Worm (Caenorhabditis elegans) whole organism, young adult: ENCODE data around the gene abt-4.

ENCODE experiments used
- F37B4.10 ChIP-seq: fragments of 200-800 bp; sonication (Bioruptor generic); IDR thresholded peaks from 2 replicates; pipeline ENCODE4 v1.3.6; 2022; ENCODE audit warnings: missing genetic modification characterization, missing compliant biosample characterization
- F55B11.4 ChIP-seq: sonication (generic microtip); optimal IDR thresholded peaks from 2 replicates; lab custom pipeline; 2016; ENCODE audit warnings: missing compliant biosample characterization, missing genetic modification characterization, borderline replicate concordance; ENCODE audit not compliant: insufficient read depth
- K11D2.4 ChIP-seq: fragments of 200-800 bp; sonication (Bioruptor generic); IDR thresholded peaks from 2 replicates; pipeline ENCODE4 v1.3.6; 2022; ENCODE audit warnings: missing genetic modification reagents, missing genetic modification characterization, missing compliant biosample characterization
- Y53F4B.3 ChIP-seq: fragments of 200-800 bp; sonication (Bioruptor generic); IDR thresholded peaks from 2 replicates; pipeline ENCODE4 v1.3.6; 2022; ENCODE audit warnings: missing genetic modification reagents, missing genetic modification characterization, missing compliant biosample characterization
- Y53G8AR.9 ChIP-seq: fragments of 200-800 bp; sonication (Bioruptor generic); conservative IDR thresholded peaks from 2 replicates; pipeline ENCODE4 v1.3.6; 2022; ENCODE audit warnings: missing genetic modification reagents, missing genetic modification characterization, missing compliant biosample characterization
- aptf-3 ChIP-seq: fragments of 200-800 bp; sonication (Bioruptor generic); IDR thresholded peaks from 2 replicates; pipeline ENCODE4 v1.3.6; 2022; ENCODE audit warnings: missing genetic modification characterization, missing compliant biosample characterization
- athp-1 ChIP-seq: sonication (generic microtip); optimal IDR thresholded peaks from 2 replicates; lab custom pipeline; 2017; ENCODE audit warnings: mild to moderate bottlenecking, missing genetic modification characterization, missing compliant biosample characterization
- bed-2 ChIP-seq: fragments of 200-800 bp; sonication (Bioruptor generic); IDR thresholded peaks from 2 replicates; pipeline ENCODE4 v1.3.6; 2022; ENCODE audit warnings: missing genetic modification reagents, missing genetic modification characterization, missing compliant biosample characterization
- egl-44 ChIP-seq: fragments of 200-800 bp; sonication (Bioruptor generic); IDR thresholded peaks from 2 replicates; pipeline ENCODE4 v1.3.6; 2022; ENCODE audit warnings: missing genetic modification reagents, missing genetic modification characterization, missing compliant biosample characterization
- egrh-3 ChIP-seq: fragments of 200-800 bp; sonication (Bioruptor generic); IDR thresholded peaks from 2 replicates; pipeline ENCODE4 v1.3.6; 2022; ENCODE audit warnings: missing genetic modification reagents, missing genetic modification characterization, missing compliant biosample characterization
- ekl-4 ChIP-seq: fragments of 200-800 bp; sonication (Bioruptor generic); IDR thresholded peaks from 2 replicates; pipeline ENCODE4 v1.3.6; 2022; ENCODE audit warnings: missing genetic modification reagents, missing genetic modification characterization, missing compliant biosample characterization
- ets-4 ChIP-seq: fragments of 200-800 bp; sonication (Bioruptor generic); optimal IDR thresholded peaks from 2 replicates; lab custom pipeline; 2018; ENCODE audit warnings: mild to moderate bottlenecking, missing genetic modification characterization, missing compliant biosample characterization
- hlh-26 ChIP-seq: fragments of 200-800 bp; sonication (Bioruptor generic); conservative IDR thresholded peaks from 2 replicates; pipeline ENCODE4 v1.3.6; 2022; ENCODE audit warnings: missing genetic modification reagents, missing genetic modification characterization, missing compliant biosample characterization
- hmg-1.2 ChIP-seq: fragments of 200-800 bp; sonication (Bioruptor generic); IDR thresholded peaks from 2 replicates; pipeline ENCODE4 v1.3.6; 2022; ENCODE audit warnings: missing genetic modification reagents, missing genetic modification characterization, missing compliant biosample characterization
- hmg-20 ChIP-seq: fragments of 200-800 bp; sonication (Bioruptor generic); IDR thresholded peaks from 2 replicates; pipeline ENCODE4 v1.3.6; 2022; ENCODE audit warnings: missing genetic modification reagents, missing genetic modification characterization, missing compliant biosample characterization
- let-526 ChIP-seq: fragments of 200-800 bp; sonication (Bioruptor generic); IDR thresholded peaks from 2 replicates; pipeline ENCODE4 v1.3.6; 2022; ENCODE audit warnings: missing genetic modification reagents, missing genetic modification characterization, missing compliant biosample characterization
- lin-26 ChIP-seq: fragments of 200-800 bp; sonication (Bioruptor generic); IDR thresholded peaks from 2 replicates; pipeline ENCODE4 v1.3.6; 2022; ENCODE audit warnings: missing genetic modification reagents, missing genetic modification characterization, missing compliant biosample characterization
- lin-54 ChIP-seq: fragments of 200-800 bp; sonication (Bioruptor generic); optimal IDR thresholded peaks from 2 replicates; lab custom pipeline; 2018; ENCODE audit warnings: mild to moderate bottlenecking, missing genetic modification characterization, missing compliant biosample characterization
- lir-1 ChIP-seq: fragments of 200-800 bp; sonication (Bioruptor generic); conservative IDR thresholded peaks from 2 replicates; pipeline ENCODE4 v1.3.6; 2022; ENCODE audit warnings: missing genetic modification reagents, missing genetic modification characterization, missing compliant biosample characterization
- madf-8 ChIP-seq: fragments of 200-800 bp; sonication (Bioruptor generic); conservative IDR thresholded peaks from 2 replicates; pipeline ENCODE4 v1.3.6; 2022; ENCODE audit warnings: missing genetic modification reagents, missing genetic modification characterization, missing compliant biosample characterization
- nfya-1 ChIP-seq: sonication (generic microtip); optimal IDR thresholded peaks from 2 replicates; lab custom pipeline; 2017; ENCODE audit warnings: antibody characterized with exemption, missing compliant biosample characterization, missing genetic modification characterization, borderline replicate concordance; ENCODE audit not compliant: insufficient read depth
- nhr-120 ChIP-seq: fragments of 200-800 bp; sonication (Bioruptor generic); IDR thresholded peaks from 2 replicates; pipeline ENCODE4 v1.3.6; 2022; ENCODE audit warnings: missing genetic modification characterization, missing compliant biosample characterization
- nhr-80 ChIP-seq: sonication (generic microtip); optimal IDR thresholded peaks from 2 replicates; lab custom pipeline; 2016; ENCODE audit warnings: missing genetic modification characterization, missing compliant biosample characterization
- pbrm-1 ChIP-seq: fragments of 200-800 bp; sonication (Bioruptor generic); IDR thresholded peaks from 2 replicates; pipeline ENCODE4 v1.3.6; 2022; ENCODE audit warnings: missing genetic modification reagents, missing genetic modification characterization, missing compliant biosample characterization
- pha-4 ChIP-seq: fragments of 150-350 bp; sonication (generic microtip); optimal IDR thresholded peaks from 2 replicates; lab custom pipeline; 2014; ENCODE audit warnings: missing biosample characterization, missing genetic modification reagents, missing genetic modification characterization
- rec-8 ChIP-seq, 2 experiments: sonication (generic microtip); optimal IDR thresholded peaks; 2 replicates each; lab custom pipeline; 2016; ENCODE audit warnings: mild to moderate bottlenecking in 2 of 2, missing genetic modification characterization in 2 of 2, missing genetic modification reagents in 2 of 2, missing genotype in 2 of 2, missing biosample characterization in 1 of 2, missing compliant biosample characterization in 1 of 2, moderate library complexity in 1 of 2
- snpc-4 ChIP-seq, 5 experiments: fragments of 150-350 bp in 1 of 5; sonication (generic microtip) in 4 of 5; optimal IDR thresholded peaks; 2 replicates each; lab custom pipeline; 2014 to 2018; ENCODE audit warnings: missing genetic modification characterization in 5 of 5, missing biosample characterization in 3 of 5, antibody characterized with exemption in 2 of 5, mild to moderate bottlenecking in 2 of 5, missing compliant biosample characterization in 2 of 5, missing genotype in 2 of 5, moderate library complexity in 2 of 5, missing genetic modification reagents in 1 of 5
- sptf-2 ChIP-seq: fragments of 200-800 bp; sonication (Bioruptor generic); optimal IDR thresholded peaks from 2 replicates; lab custom pipeline; 2018; ENCODE audit warnings: mild to moderate bottlenecking, missing genetic modification characterization, missing compliant biosample characterization
- tbp1 ChIP-seq: fragments of 200-800 bp; sonication (Bioruptor generic); optimal IDR thresholded peaks from 2 replicates; lab custom pipeline; 2018; ENCODE audit warnings: mild to moderate bottlenecking, missing genetic modification characterization, missing compliant biosample characterization
- xnd-1 ChIP-seq: sonication (generic microtip); optimal IDR thresholded peaks from 2 replicates; lab custom pipeline; 2016; ENCODE audit warnings: missing genotype, missing genetic modification reagents, missing genetic modification characterization, missing compliant biosample characterization
- zfh-2 ChIP-seq: fragments of 200-800 bp; sonication (Bioruptor generic); conservative IDR thresholded peaks from 2 replicates; pipeline ENCODE4 v1.3.6; 2022; ENCODE audit warnings: missing genetic modification reagents, missing genetic modification characterization, missing compliant biosample characterization
- ztf-25 ChIP-seq: fragments of 200-800 bp; sonication (Bioruptor generic); IDR thresholded peaks from 2 replicates; pipeline ENCODE4 v1.3.6; 2022; ENCODE audit warnings: missing genetic modification reagents, missing genetic modification characterization, missing compliant biosample characterization
- ztf-28 ChIP-seq: fragments of 200-800 bp; sonication (Bioruptor generic); IDR thresholded peaks from 2 replicates; pipeline ENCODE4 v1.3.6; 2022; ENCODE audit warnings: missing genetic modification reagents, missing genetic modification characterization, missing compliant biosample characterization

The abt-4 gene

ce11 chrV:359466-359865, 28.9 kb upstream of the abt-4 start, which contains the start of gene T22H9.1:
T22H9.1 (plus strand) TSS chrV:359766.
- TF ChIP-seq Y53F4B.3 (no peak), ztf-28 (GFP tag; lab: Robert Waterston, UW) (no peak), athp-1 (tag; lab: Kevin White, UChicago) (no peak)
- TF ChIP-seq, all 124 proteins: peak for 0

- TF ChIP-seq aptf-3 (GFP tag; lab: Robert Waterston, UW), result no peak
- TF ChIP-seq nfya-1 (tag; lab: Kevin White, UChicago), result no peak
- no peak for TF ChIP-seq ztf-25 (GFP tag; lab: Robert Waterston, UW)
- TF ChIP-seq let-526 (GFP tag; lab: Robert Waterston, UW), result no peak
- no peak for TF ChIP-seq nhr-120 (GFP tag; lab: Robert Waterston, UW)
- TF ChIP-seq nhr-80 (tag; lab: Kevin White, UChicago), result no peak
- TF ChIP-seq zfh-2 (GFP tag; lab: Robert Waterston, UW), result peak; percentile 89
- TF ChIP-seq pbrm-1 (GFP tag; lab: Robert Waterston, UW), result no peak
- no peak for TF ChIP-seq madf-8 (GFP tag; lab: Robert Waterston, UW)
- TF ChIP-seq F55B11.4 (tag; lab: Kevin White, UChicago), result no peak
- TF ChIP-seq egl-44 (GFP tag; lab: Robert Waterston, UW), result no peak
- no peak for TF ChIP-seq xnd-1
- TF ChIP-seq egrh-3, result peak; percentile 63; the same call in 1 of the 2 replicates
- TF ChIP-seq hmg-20 (GFP tag; lab: Robert Waterston, UW), result no peak
- no peak for TF ChIP-seq snpc-4 (GFP tag; optimal IDR thresholded peaks at IDR 0.05; lab: Kevin White, UChicago)
- TF ChIP-seq snpc-4 (tag; optimal IDR thresholded peaks at IDR 0.05; lab: Kevin White, UChicago), result no peak
- TF ChIP-seq hmg-1.2 (GFP tag; lab: Robert Waterston, UW), result no peak
- TF ChIP-seq, all 124 proteins: peak for 2
Measured at ce11 chrV:358473-358872, 27.9 kb upstream of the abt-4 start.

- TF ChIP-seq egrh-3, result peak; percentile 63; the same call in 1 of the 2 replicates
- TF ChIP-seq zfh-2 (GFP tag; lab: Robert Waterston, UW), result peak; percentile 87
- 0 out of 2 replicates have a peak, but pooled peaks have one; percentile 74 for TF ChIP-seq F37B4.10 (GFP tag; lab: Robert Waterston, UW)
- TF ChIP-seq ets-4 (GFP tag; lab: Kevin White, UChicago), result no peak
- TF ChIP-seq pha-4 (tag; lab: Kevin White, UChicago), result no peak
- TF ChIP-seq tbp1 (GFP tag; lab: Kevin White, UChicago), result no peak
- no peak for TF ChIP-seq K11D2.4 (GFP tag; lab: Robert Waterston, UW)
- no peak for TF ChIP-seq bed-2 (GFP tag; lab: Robert Waterston, UW)
Measured at ce11 chrV:356959-357702, 26.6 kb upstream of the abt-4 start.

- TF ChIP-seq rec-8 (tag; optimal IDR thresholded peaks at IDR 0.05; lab: Kevin White, UChicago) (no peak), lin-54 (GFP tag; lab: Kevin White, UChicago) (no peak), sptf-2 (GFP tag; lab: Kevin White, UChicago) (no peak), ekl-4 (GFP tag; lab: Robert Waterston, UW) (no peak), hlh-26 (GFP tag; lab: Robert Waterston, UW) (no peak), Y53G8AR.9 (GFP tag; lab: Robert Waterston, UW) (no peak), lin-26 (GFP tag; lab: Robert Waterston, UW) (no peak), egrh-3 (no peak), lir-1 (GFP tag; lab: Robert Waterston, UW) (no peak)
Measured at ce11 chrV:351787-352186, 21.3 kb upstream of the abt-4 start.
